Worm (Caenorhabditis elegans) whole organism, L3 larva: ENCODE data around the gene C44B9.3.

ENCODE experiments used
- R02D3.7 ChIP-seq: fragments of 150-350 bp; optimal IDR thresholded peaks from 2 replicates; lab custom pipeline; 2014; ENCODE audit warnings: missing biosample characterization, missing genetic modification characterization
- aly-2 ChIP-seq: fragments of 150-350 bp; optimal IDR thresholded peaks from 2 replicates; lab custom pipeline; 2014; ENCODE audit warnings: missing biosample characterization, missing genetic modification characterization
- ama-1 ChIP-seq: fragments of 150-350 bp; optimal IDR thresholded peaks from 2 replicates; lab custom pipeline; 2018
- ceh-16 ChIP-seq: sonication (generic microtip); optimal IDR thresholded peaks from 2 replicates; lab custom pipeline; 2017; ENCODE audit warnings: missing biosample characterization, missing genetic modification characterization
- ceh-28 ChIP-seq: fragments of 150-350 bp; optimal IDR thresholded peaks from 2 replicates; lab custom pipeline; 2014; ENCODE audit warnings: missing biosample characterization, missing genetic modification reagents, missing genetic modification characterization
- ceh-9 ChIP-seq: sonication (generic microtip); optimal IDR thresholded peaks from 2 replicates; lab custom pipeline; 2018; ENCODE audit warnings: missing biosample characterization, missing genetic modification characterization
- daf-12 ChIP-seq: fragments of 150-350 bp; optimal IDR thresholded peaks from 2 replicates; lab custom pipeline; 2014; ENCODE audit warnings: missing biosample characterization, missing genetic modification reagents, missing genetic modification characterization
- egl-27 ChIP-seq: sonication (generic microtip); optimal IDR thresholded peaks from 4 replicates; lab custom pipeline; 2017; ENCODE audit warnings: missing biosample characterization, missing genetic modification reagents, missing genetic modification characterization
- egl-5 ChIP-seq: fragments of 150-350 bp; optimal IDR thresholded peaks from 2 replicates; lab custom pipeline; 2017; ENCODE audit warnings: missing biosample characterization, missing genetic modification reagents, missing genetic modification characterization, inconsistent platforms
- elt-1 ChIP-seq: fragments of 150-350 bp; optimal IDR thresholded peaks from 2 replicates; lab custom pipeline; 2014; ENCODE audit warnings: missing biosample characterization, missing genetic modification characterization
- elt-2 ChIP-seq: sonication (generic microtip); optimal IDR thresholded peaks from 2 replicates; lab custom pipeline; 2016; ENCODE audit warnings: missing genetic modification reagents, mild to moderate bottlenecking, missing genetic modification characterization, missing compliant biosample characterization
- elt-3 ChIP-seq, 3 experiments: fragments of 150-350 bp in 1 of 3; sonication (generic microtip) in 2 of 3; optimal IDR thresholded peaks; 2 replicates in 2 of 3; 4 replicates in 1 of 3; lab custom pipeline; 2014 to 2017; ENCODE audit warnings: missing biosample characterization in 3 of 3, missing genetic modification characterization in 3 of 3
- eor-1 ChIP-seq, 2 experiments: fragments of 150-350 bp; optimal IDR thresholded peaks; 2 replicates each; lab custom pipeline; 2014 to 2018; ENCODE audit warnings: missing biosample characterization in 2 of 2, missing genetic modification characterization in 2 of 2
- fkh-2 ChIP-seq: fragments of 150-350 bp; optimal IDR thresholded peaks from 2 replicates; lab custom pipeline; 2014; ENCODE audit warnings: missing biosample characterization, missing genetic modification reagents, missing genetic modification characterization
- fos-1 ChIP-seq: fragments of 150-350 bp; optimal IDR thresholded peaks from 2 replicates; lab custom pipeline; 2014; ENCODE audit warnings: missing biosample characterization, missing genetic modification characterization
- hmg-11 ChIP-seq: sonication (generic microtip); optimal IDR thresholded peaks from 2 replicates; lab custom pipeline; 2016; ENCODE audit warnings: missing genetic modification characterization, missing compliant biosample characterization
- lin-39 ChIP-seq: fragments of 150-350 bp; optimal IDR thresholded peaks from 2 replicates; lab custom pipeline; 2018; ENCODE audit warnings: missing biosample characterization, missing genetic modification reagents, missing genetic modification characterization
- mdl-1 ChIP-seq: fragments of 150-350 bp; optimal IDR thresholded peaks from 2 replicates; lab custom pipeline; 2014; ENCODE audit warnings: missing biosample characterization, missing genetic modification characterization
- mml-1 ChIP-seq: fragments of 150-350 bp; sonication (generic microtip); optimal IDR thresholded peaks from 3 replicates; lab custom pipeline; 2014; ENCODE audit warnings: missing biosample characterization, missing genetic modification characterization
- nfya-1 ChIP-seq: sonication (generic microtip); optimal IDR thresholded peaks from 2 replicates; lab custom pipeline; 2017; ENCODE audit warnings: missing genetic modification characterization, mild to moderate bottlenecking, missing compliant biosample characterization, antibody characterized with exemption, moderate library complexity; ENCODE audit not compliant: insufficient read depth
- nhr-11 ChIP-seq: fragments of 150-350 bp; optimal IDR thresholded peaks from 2 replicates; lab custom pipeline; 2014; ENCODE audit warnings: missing biosample characterization, missing genetic modification characterization
- nhr-12 ChIP-seq: fragments of 150-350 bp; optimal IDR thresholded peaks from 2 replicates; lab custom pipeline; 2014; ENCODE audit warnings: missing biosample characterization, missing genetic modification characterization
- nhr-237 ChIP-seq: fragments of 150-350 bp; optimal IDR thresholded peaks from 2 replicates; lab custom pipeline; 2014; ENCODE audit warnings: missing biosample characterization, missing genetic modification characterization
- nhr-25 ChIP-seq: sonication (generic microtip); optimal IDR thresholded peaks from 2 replicates; lab custom pipeline; 2017; ENCODE audit warnings: missing biosample characterization, missing genetic modification characterization
- nhr-28 ChIP-seq: fragments of 150-350 bp; optimal IDR thresholded peaks from 2 replicates; lab custom pipeline; 2014; ENCODE audit warnings: missing biosample characterization, missing genetic modification characterization
- nhr-43 ChIP-seq: sonication (generic microtip); optimal IDR thresholded peaks from 2 replicates; lab custom pipeline; 2016; ENCODE audit warnings: mild to moderate bottlenecking, missing genetic modification characterization, missing compliant biosample characterization; ENCODE audit not compliant: poor library complexity, severe bottlenecking
- nhr-67 ChIP-seq: fragments of 150-350 bp; optimal IDR thresholded peaks from 2 replicates; lab custom pipeline; 2014; ENCODE audit warnings: missing biosample characterization, missing genetic modification characterization
- nhr-76 ChIP-seq: fragments of 150-350 bp; sonication (generic microtip); optimal IDR thresholded peaks from 5 replicates; lab custom pipeline; 2014; ENCODE audit warnings: missing biosample characterization, missing genetic modification characterization
- nhr-77 ChIP-seq: fragments of 150-350 bp; optimal IDR thresholded peaks from 2 replicates; lab custom pipeline; 2014; ENCODE audit warnings: missing biosample characterization, missing genetic modification characterization
- pha-4 ChIP-seq: fragments of 150-350 bp; optimal IDR thresholded peaks from 2 replicates; lab custom pipeline; 2014; ENCODE audit warnings: missing biosample characterization, missing genetic modification reagents, missing genetic modification characterization
- skn-1 ChIP-seq: fragments of 150-350 bp; optimal IDR thresholded peaks from 2 replicates; lab custom pipeline; 2014; ENCODE audit warnings: missing biosample characterization, missing genetic modification characterization
- snpc-4 ChIP-seq: fragments of 150-350 bp; optimal IDR thresholded peaks from 2 replicates; lab custom pipeline; 2014; ENCODE audit warnings: missing biosample characterization, missing genetic modification characterization
- tbx-2 ChIP-seq: sonication (generic microtip); optimal IDR thresholded peaks from 2 replicates; lab custom pipeline; 2016; ENCODE audit warnings: mild to moderate bottlenecking, missing genetic modification characterization, missing compliant biosample characterization
- unc-39 ChIP-seq: sonication (generic microtip); optimal IDR thresholded peaks from 4 replicates; lab custom pipeline; 2017; ENCODE audit warnings: missing biosample characterization, missing genetic modification characterization
- unc-62 ChIP-seq: fragments of 150-350 bp; sonication (generic microtip); optimal IDR thresholded peaks from 4 replicates; lab custom pipeline; 2014; ENCODE audit warnings: missing biosample characterization, missing genetic modification reagents, missing genetic modification characterization
- ztf-11 ChIP-seq: fragments of 150-350 bp; optimal IDR thresholded peaks from 2 replicates; lab custom pipeline; 2014; ENCODE audit warnings: missing biosample characterization, missing genetic modification characterization
- ztf-4 ChIP-seq: fragments of 150-350 bp; optimal IDR thresholded peaks from 2 replicates; lab custom pipeline; 2014; ENCODE audit warnings: missing biosample characterization, missing genetic modification characterization

Gene C44B9.3

DNA sequence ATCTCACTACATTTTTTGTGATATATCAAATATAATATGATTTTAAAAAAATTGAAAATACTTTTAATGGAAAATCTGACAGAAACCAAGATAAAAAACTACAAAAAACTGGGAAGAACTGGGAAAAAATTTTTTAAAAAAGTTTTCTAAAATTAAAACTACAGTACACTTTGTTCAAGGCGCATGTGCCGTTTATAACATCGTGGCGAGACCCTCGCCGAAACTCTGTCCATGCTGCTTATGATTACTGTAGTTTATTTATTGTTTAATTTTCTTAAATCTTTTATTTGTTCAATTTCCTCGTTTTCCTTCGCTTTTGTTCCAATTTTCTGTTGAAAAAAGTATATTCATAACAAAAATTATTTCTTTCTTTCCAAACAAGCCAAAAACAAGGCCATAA, 1.5 kb upstream of the C44B9.3 start, which contains the start of gene athp-1:
Gene athp-1, plus strand, starts transcription at position 305 of the 400 bp plus-strand sequence.
- TF ChIP-seq unc-62, result no peak
- TF ChIP-seq nhr-25, result no peak
- no peak for TF ChIP-seq eor-1 (tag; optimal IDR thresholded peaks at IDR 0.05; lab: Kevin White, UChicago)
- no peak for TF ChIP-seq nhr-43 (tag; lab: Kevin White, UChicago)
- no peak for TF ChIP-seq fos-1 (tag; lab: Kevin White, UChicago)
- no peak for TF ChIP-seq ceh-16 (tag; lab: Kevin White, UChicago)
- no peak for TF ChIP-seq egl-5 (tag; lab: Kevin White, UChicago)
- no peak for TF ChIP-seq ztf-11 (tag; lab: Kevin White, UChicago)
- no peak for TF ChIP-seq nhr-76 (tag; lab: Kevin White, UChicago)
- TF ChIP-seq nfya-1 (tag; lab: Kevin White, UChicago), result no peak
- TF ChIP-seq, all 47 proteins: peak for 0

DNA sequence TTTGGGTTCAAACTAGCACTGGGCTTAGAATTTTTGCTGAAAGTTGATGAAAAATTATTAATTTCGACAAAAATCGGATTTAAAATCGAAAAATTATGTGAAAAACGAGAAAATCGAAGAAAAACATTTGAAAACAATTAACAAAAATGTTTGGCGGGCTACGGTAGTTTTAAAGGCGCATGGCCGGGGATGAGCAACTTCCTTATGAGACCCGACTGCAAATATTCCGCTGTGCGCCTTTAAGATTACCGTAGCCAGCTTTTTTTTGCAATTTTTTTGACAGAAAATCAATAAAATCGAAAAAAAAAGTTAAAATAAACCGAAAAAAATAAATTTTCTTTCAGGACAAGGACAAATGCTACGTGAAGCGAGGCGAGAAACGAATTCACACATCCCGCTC, 2.4 kb downstream of the C44B9.3 start:
- TF ChIP-seq ztf-4 (tag; lab: Kevin White, UChicago), result no peak
- no peak for TF ChIP-seq nhr-25
- no peak for TF ChIP-seq nhr-11 (tag; lab: Kevin White, UChicago)
- no peak for TF ChIP-seq skn-1 (tag; lab: Kevin White, UChicago)
- no peak for TF ChIP-seq R02D3.7 (tag; lab: Kevin White, UChicago)
- TF ChIP-seq ama-1 (lab: Kevin White, UChicago), result no peak
- TF ChIP-seq ztf-11 (tag; lab: Kevin White, UChicago), result no peak
- no peak for TF ChIP-seq ceh-28 (tag; lab: Kevin White, UChicago)
- no peak for TF ChIP-seq mml-1 (tag; lab: Kevin White, UChicago)
- TF ChIP-seq nhr-77, result no peak
- no peak for TF ChIP-seq nhr-67 (tag; lab: Kevin White, UChicago)
- no peak for TF ChIP-seq ceh-9 (tag; lab: Kevin White, UChicago)
- TF ChIP-seq ceh-16 (tag; lab: Kevin White, UChicago), result no peak
- no peak for TF ChIP-seq nhr-76 (tag; lab: Kevin White, UChicago)
- TF ChIP-seq unc-39 (tag; lab: Kevin White, UChicago), result no peak
- TF ChIP-seq nhr-28 (tag; lab: Kevin White, UChicago), result no peak
- no peak for TF ChIP-seq aly-2
- TF ChIP-seq nhr-43 (tag; lab: Kevin White, UChicago), result no peak
- TF ChIP-seq nhr-12, result no peak

DNA sequence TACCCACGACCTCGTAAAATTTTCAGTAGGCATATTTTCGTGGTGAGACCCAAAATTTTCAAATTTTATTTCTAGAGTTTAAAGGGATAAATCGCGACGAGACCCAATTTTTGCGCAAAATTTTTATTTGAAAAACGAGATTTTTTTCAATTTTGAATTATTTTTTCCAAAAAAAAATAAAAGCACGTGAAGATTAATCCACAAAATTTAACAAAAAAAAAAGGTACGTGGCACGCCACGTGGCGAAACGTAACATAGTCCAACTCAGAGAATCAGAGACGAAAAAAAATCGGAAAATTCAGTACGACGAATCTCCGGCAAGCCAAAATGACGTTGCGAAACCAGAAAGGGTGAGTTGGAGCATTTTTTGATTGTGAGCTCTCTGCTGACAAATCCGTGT, 4.9 kb downstream of the C44B9.3 start, which contains the start of gene C44B9.2:
Gene C44B9.2, plus strand, starts transcription at position 301 of the 400 bp plus-strand sequence.
- TF ChIP-seq nhr-12 (no peak), elt-3 (tag; optimal IDR thresholded peaks at IDR 0.05; lab: Kevin White, UChicago) (no peak), unc-62 (no peak), elt-2 (tag; lab: Kevin White, UChicago) (no peak), pha-4 (tag; lab: Kevin White, UChicago) (no peak), unc-39 (tag; lab: Kevin White, UChicago) (no peak)
- TF ChIP-seq, all 47 proteins: peak for 0

DNA sequence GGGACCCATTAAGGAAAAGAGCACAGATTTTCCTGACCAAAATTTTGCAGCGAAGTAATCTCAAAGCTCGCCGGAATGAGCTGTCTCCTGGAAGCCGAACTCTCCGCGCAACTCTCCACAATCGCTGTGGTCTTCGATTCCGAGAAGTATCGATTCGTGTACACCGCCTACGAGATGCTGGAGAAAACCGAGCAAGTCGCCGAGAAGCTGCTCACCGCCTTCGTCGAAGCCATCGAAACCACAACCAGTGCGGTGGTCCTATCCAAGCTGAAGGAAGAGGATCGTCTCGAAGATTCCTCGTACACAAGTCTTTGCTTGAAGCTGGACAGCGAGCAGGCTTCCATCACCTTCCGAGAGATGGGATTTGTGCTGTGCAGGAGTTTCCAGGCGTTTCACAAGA, 9.2 kb downstream of the C44B9.3 start:
- no peak for TF ChIP-seq nhr-11 (tag; lab: Kevin White, UChicago)
- no peak for TF ChIP-seq ceh-28 (tag; lab: Kevin White, UChicago)

DNA sequence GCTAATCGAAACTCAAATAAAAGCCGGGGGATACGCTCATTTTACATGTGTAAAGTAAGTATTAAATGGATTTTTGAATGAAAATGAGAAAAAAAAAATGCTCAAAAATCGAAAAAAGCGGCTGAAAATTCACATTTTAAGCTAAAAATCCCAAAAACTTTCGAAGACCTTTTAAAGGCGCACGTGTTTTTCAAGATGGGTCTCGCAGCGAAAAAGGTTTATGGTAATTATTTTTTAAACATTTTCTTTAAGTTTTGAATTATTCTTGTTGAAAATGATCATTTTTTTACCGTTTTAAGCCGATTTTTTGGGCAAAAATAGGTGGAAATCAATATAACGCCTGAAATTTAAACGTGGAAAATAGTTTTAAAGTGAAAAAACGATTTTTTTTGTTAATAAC, 9.8 kb downstream of the C44B9.3 start:
- TF ChIP-seq aly-2 (no peak), elt-2 (tag; lab: Kevin White, UChicago) (no peak), hmg-11 (no peak), fos-1 (tag; lab: Kevin White, UChicago) (no peak), nhr-12 (no peak), snpc-4 (tag; lab: Kevin White, UChicago) (no peak), fkh-2 (no peak)

DNA sequence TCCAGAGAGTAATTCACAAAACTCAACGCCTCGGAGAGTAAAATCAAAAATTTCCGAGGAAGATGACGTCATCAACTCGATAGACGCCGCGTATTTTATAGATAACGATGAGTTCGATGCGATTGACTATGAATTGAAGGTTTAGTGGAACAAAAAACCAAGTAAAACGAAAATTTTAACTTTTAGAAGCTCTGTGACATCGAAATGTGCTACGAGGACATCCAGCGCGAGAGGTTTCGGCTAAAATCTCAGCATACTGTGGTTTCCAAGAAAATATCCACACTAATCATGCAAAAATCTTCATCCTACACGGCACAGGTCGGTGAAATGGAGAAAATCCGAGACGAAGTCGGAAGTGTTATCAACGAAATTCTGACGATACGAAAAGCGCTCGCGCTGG, 10.4 kb downstream of the C44B9.3 start:
- TF ChIP-seq nhr-237 (tag; lab: Kevin White, UChicago), result no peak
- TF ChIP-seq ama-1 (lab: Kevin White, UChicago), result no peak
- no peak for TF ChIP-seq nhr-28 (tag; lab: Kevin White, UChicago)
- no peak for TF ChIP-seq R02D3.7 (tag; lab: Kevin White, UChicago)
- TF ChIP-seq tbx-2 (tag; lab: Kevin White, UChicago), result no peak
- TF ChIP-seq daf-12, result no peak
- no peak for TF ChIP-seq egl-27
- no peak for TF ChIP-seq skn-1 (tag; lab: Kevin White, UChicago)
- TF ChIP-seq elt-3 (tag; optimal IDR thresholded peaks at IDR 0.05; lab: Kevin White, UChicago), result no peak
- no peak for TF ChIP-seq mdl-1
- TF ChIP-seq fkh-2, result no peak
- TF ChIP-seq elt-1 (tag; lab: Kevin White, UChicago), result no peak
- TF ChIP-seq pha-4 (tag; lab: Kevin White, UChicago), result no peak
- no peak for TF ChIP-seq unc-62
- TF ChIP-seq lin-39, result no peak
- no peak for TF ChIP-seq nhr-76 (tag; lab: Kevin White, UChicago)
- no peak for TF ChIP-seq ceh-9 (tag; lab: Kevin White, UChicago)
- TF ChIP-seq nhr-43 (tag; lab: Kevin White, UChicago), result no peak
